Fruit fly (Drosophila melanogaster): ENCODE measurements around the gene Pi4KIIIalpha.
A peak's percentile ranks its signal among the peaks of the same experiment; 100 is the strongest.

Gene Pi4KIIIalpha

DNA sequence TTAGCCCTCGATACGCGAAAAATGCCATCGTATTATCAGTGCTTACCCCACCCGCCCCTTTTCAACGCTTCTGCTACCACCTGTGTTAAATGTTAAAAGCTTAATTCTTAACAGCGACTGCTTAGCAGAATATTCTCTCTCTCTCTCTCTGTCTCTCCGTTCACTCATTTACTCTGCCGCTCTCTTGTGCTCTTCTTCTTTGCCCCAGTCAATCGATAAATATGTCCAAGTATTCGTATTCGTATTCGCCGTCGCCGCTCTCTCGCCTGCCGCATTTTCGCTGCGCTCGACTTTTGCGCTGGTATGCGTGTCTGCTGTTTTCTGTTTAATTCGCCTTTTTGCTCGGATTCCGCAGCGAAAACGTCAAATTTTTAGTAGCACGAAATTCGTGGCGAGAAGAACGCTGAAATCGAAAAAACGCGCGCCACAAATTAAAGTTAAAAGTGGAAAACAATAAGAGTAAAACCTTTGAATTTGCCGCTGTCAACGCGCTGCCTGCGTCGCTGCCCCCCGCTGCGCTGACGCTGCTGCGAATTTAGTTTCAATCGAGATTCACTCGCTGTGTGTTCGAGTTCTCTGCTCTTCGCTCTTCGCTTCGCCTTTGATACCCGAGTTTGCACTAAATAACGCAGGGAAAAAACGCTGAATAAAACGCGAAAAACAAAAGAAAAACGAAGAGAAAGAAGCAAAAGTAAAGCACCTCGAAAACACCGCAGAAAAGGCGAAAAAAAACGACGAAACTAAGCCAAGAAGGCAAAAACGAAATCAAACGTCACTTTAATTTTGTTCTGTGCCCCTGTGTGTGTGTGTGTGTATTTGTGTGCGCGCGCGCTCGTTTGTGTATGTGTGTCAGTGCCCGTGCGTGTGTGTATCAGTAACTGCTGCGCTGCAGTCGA lies 18.1 kb downstream of the Pi4KIIIalpha start (continued):
- TF ChIP-seq CG10543 (GFP tag; optimal IDR thresholded peaks at IDR 0.05): peak; percentile 37
- no peak for TF ChIP-seq Dad (GFP tag; optimal IDR thresholded peaks at IDR 0.05)
- peak in 1 of 2 experiments; percentile 56 for TF ChIP-seq tll (GFP tag; optimal IDR thresholded peaks at IDR 0.05)
- no peak for TF ChIP-seq CG17612 (GFP tag; IDR thresholded peaks at IDR 0.05)
- peak; percentile 56 for TF ChIP-seq Deaf1 (tag; optimal IDR thresholded peaks at IDR 0.05)
- peak; percentile 65; the same call in 1 of the 3 replicates for TF ChIP-seq zen2 (GFP tag; IDR thresholded peaks at IDR 0.05; ENCODE audit: partially characterized antibody)
- no peak for TF ChIP-seq crc (GFP tag; optimal IDR thresholded peaks at IDR 0.05)
- TF ChIP-seq Adf1 (GFP tag; IDR thresholded peaks at IDR 0.05): peak; percentile 94
- TF ChIP-seq E2f2 (GFP tag; IDR thresholded peaks at IDR 0.05): peak; percentile 37; the same call in 1 of the 2 replicates
- TF ChIP-seq CG3163 (GFP tag; optimal IDR thresholded peaks at IDR 0.05): peak; percentile 11
- TF ChIP-seq Lpt (GFP tag; optimal IDR thresholded peaks at IDR 0.05): no peak
- TF ChIP-seq CG34224 (GFP tag; IDR thresholded peaks at IDR 0.05; ENCODE audit: partially characterized antibody): peak; percentile 60
- TF ChIP-seq CG8478 (optimal IDR thresholded peaks at IDR 0.05): peak; percentile 62
- 0 out of 2 replicates have a peak, but pooled peaks have one; percentile 33 for TF ChIP-seq CG13287 (GFP tag; IDR thresholded peaks at IDR 0.05; ENCODE audit: partially characterized antibody)
- no peak for TF ChIP-seq oc (tag; optimal IDR thresholded peaks at IDR 0.05)
- no peak for TF ChIP-seq Nf-YC (tag; optimal IDR thresholded peaks at IDR 0.05)
- no peak for TF ChIP-seq ase (GFP tag; IDR thresholded peaks at IDR 0.05)
- TF ChIP-seq CG32532 (GFP tag; IDR thresholded peaks at IDR 0.05): peak; percentile 58; the same call in 1 of the 2 replicates
- peak; percentile 7 for TF ChIP-seq CG13296 (GFP tag; optimal IDR thresholded peaks at IDR 0.05)
- TF ChIP-seq zf30C (GFP tag; optimal IDR thresholded peaks at IDR 0.05): peak; percentile 50
- TF ChIP-seq nerfin-1 (tag; optimal IDR thresholded peaks at IDR 0.05): peak; percentile 56
- TF ChIP-seq pfk (GFP tag; optimal IDR thresholded peaks at IDR 0.05): peak; percentile 40
- TF ChIP-seq Dfd (GFP tag; optimal IDR thresholded peaks at IDR 0.05): no peak
- peak; percentile 61 for TF ChIP-seq Med (GFP tag)
- TF ChIP-seq Hr51 (GFP tag; optimal IDR thresholded peaks at IDR 0.05): peak in 1 of 2 experiments; percentile 18
- TF ChIP-seq CG6765 (GFP tag; optimal IDR thresholded peaks at IDR 0.05): peak; percentile 56
- no peak for TF ChIP-seq CG18599 (GFP tag; optimal IDR thresholded peaks at IDR 0.05)
- TF ChIP-seq CG10209 (GFP tag; optimal IDR thresholded peaks at IDR 0.05): no peak
- TF ChIP-seq CG13424 (tag; optimal IDR thresholded peaks at IDR 0.05): no peak
- TF ChIP-seq CG15514 (GFP tag; optimal IDR thresholded peaks at IDR 0.05): peak; percentile 8
- TF ChIP-seq Atf6 (GFP tag; IDR thresholded peaks at IDR 0.05): no peak
- peak; percentile 2 for TF ChIP-seq gro (GFP tag; optimal IDR thresholded peaks at IDR 0.05)
- no peak for TF ChIP-seq fd102C (GFP tag; optimal IDR thresholded peaks at IDR 0.05)
- peak; percentile 98 for TF ChIP-seq onecut (GFP tag; IDR thresholded peaks at IDR 0.05)
- TF ChIP-seq kah (GFP tag; optimal IDR thresholded peaks at IDR 0.05): peak; percentile 67
- peak; percentile 61 for TF ChIP-seq lbe (GFP tag; optimal IDR thresholded peaks at IDR 0.05)
- TF ChIP-seq Trl (optimal IDR thresholded peaks at IDR 0.05): peak; percentile 97
- peak; percentile 3 for TF ChIP-seq Trl (GFP tag; optimal IDR thresholded peaks at IDR 0.05)
- peak; percentile 32; the same call in 1 of the 2 replicates for TF ChIP-seq chm (GFP tag; IDR thresholded peaks at IDR 0.05)
- TF ChIP-seq sug (tag; optimal IDR thresholded peaks at IDR 0.05): peak; percentile 53
- no peak for TF ChIP-seq GATAe (GFP tag; conservative IDR thresholded peaks at IDR 0.05)
- peak; percentile 75 for TF ChIP-seq crol (GFP tag; IDR thresholded peaks at IDR 0.05)
- TF ChIP-seq CG11695 (GFP tag; IDR thresholded peaks at IDR 0.05): no peak
- TF ChIP-seq CG14965 (GFP tag; optimal IDR thresholded peaks at IDR 0.05; ENCODE audit: borderline replicate concordance): no peak
- TF ChIP-seq tgo (GFP tag; IDR thresholded peaks at IDR 0.05): no peak
- no peak for TF ChIP-seq CG8388 (GFP tag; optimal IDR thresholded peaks at IDR 0.05)
- peak; percentile 60 for TF ChIP-seq CG34376 (GFP tag; optimal IDR thresholded peaks at IDR 0.05)
- peak; percentile 93 for TF ChIP-seq CG17385 (GFP tag; optimal IDR thresholded peaks at IDR 0.05)
